Worm (Caenorhabditis elegans) whole organism, L4 larva: Measurements from ENCODE around the gene wdr-5.3.

Source experiments
- D1046.2 ChIP-seq: fragments of 200-800 bp; sonication (Bioruptor generic); IDR thresholded peaks from 2 replicates; pipeline ENCODE4 v1.3.6; 2022; ENCODE audit warnings: missing genetic modification characterization, missing compliant biosample characterization
- F26F4.8 ChIP-seq: fragments of 200-800 bp; sonication (Bioruptor generic); conservative IDR thresholded peaks from 2 replicates; pipeline ENCODE4 v1.3.6; 2022; ENCODE audit warnings: missing genetic modification characterization, missing compliant biosample characterization
- F37D6.2 ChIP-seq: sonication (generic microtip); optimal IDR thresholded peaks from 2 replicates; lab custom pipeline; 2016; ENCODE audit warnings: mild to moderate bottlenecking, missing genetic modification characterization, missing compliant biosample characterization
- R02D3.7 ChIP-seq: fragments of 150-350 bp; sonication (generic microtip); optimal IDR thresholded peaks from 3 replicates; lab custom pipeline; 2014; ENCODE audit warnings: missing biosample characterization, missing genetic modification characterization
- Y105C5A.15 ChIP-seq: fragments of 200-800 bp; sonication (Bioruptor generic); IDR thresholded peaks from 2 replicates; pipeline ENCODE4 v1.3.6; 2022; ENCODE audit warnings: missing genetic modification characterization, missing compliant biosample characterization
- Y48G9A.11 ChIP-seq: fragments of 200-800 bp; sonication (Bioruptor generic); IDR thresholded peaks from 2 replicates; pipeline ENCODE4 v1.3.6; 2022; ENCODE audit warnings: missing genetic modification reagents, missing genetic modification characterization, missing compliant biosample characterization
- Y5F2A.4 ChIP-seq: fragments of 200-800 bp; sonication (Bioruptor generic); optimal IDR thresholded peaks from 2 replicates; lab custom pipeline; 2018; ENCODE audit warnings: mild to moderate bottlenecking, missing genetic modification characterization, missing compliant biosample characterization
- ZK337.2 ChIP-seq: fragments of 200-800 bp; sonication (Bioruptor generic); IDR thresholded peaks from 2 replicates; pipeline ENCODE4 v1.3.6; 2022; ENCODE audit warnings: missing genetic modification reagents, missing genetic modification characterization, missing compliant biosample characterization
- aha-1 ChIP-seq: fragments of 150-350 bp; peaks from one replicate; lab custom pipeline; 2014; ENCODE audit warnings: missing biosample characterization, missing genetic modification characterization
- ceh-28 ChIP-seq: fragments of 150-350 bp; optimal IDR thresholded peaks from 2 replicates; lab custom pipeline; 2014; ENCODE audit warnings: missing biosample characterization, missing genetic modification reagents, missing genetic modification characterization
- ceh-82 ChIP-seq: sonication (generic microtip); optimal IDR thresholded peaks from 2 replicates; lab custom pipeline; 2017; ENCODE audit warnings: missing biosample characterization, missing genetic modification characterization
- ces-1 ChIP-seq: fragments of 150-350 bp; sonication (generic microtip); optimal IDR thresholded peaks from 4 replicates; lab custom pipeline; 2014; ENCODE audit warnings: missing biosample characterization, missing genetic modification reagents, missing genetic modification characterization
- ctbp-1 ChIP-seq: fragments of 200-800 bp; sonication (Bioruptor generic); IDR thresholded peaks from 2 replicates; pipeline ENCODE4 v1.3.6; 2022; ENCODE audit warnings: missing genetic modification reagents, missing genetic modification characterization, missing compliant biosample characterization
- daf-12 ChIP-seq: fragments of 150-350 bp; optimal IDR thresholded peaks from 2 replicates; lab custom pipeline; 2014; ENCODE audit warnings: missing biosample characterization, missing genetic modification reagents, missing genetic modification characterization
- daf-16 ChIP-seq, 3 experiments: sonication (generic microtip); optimal IDR thresholded peaks; 2 replicates each; lab custom pipeline; 2016 to 2017; ENCODE audit warnings: missing genetic modification characterization in 3 of 3, missing genetic modification reagents in 3 of 3, mild to moderate bottlenecking in 2 of 3, missing compliant biosample characterization in 2 of 3, missing biosample characterization in 1 of 3, moderate library complexity in 1 of 3
- duxl-1 ChIP-seq: sonication (generic microtip); optimal IDR thresholded peaks from 2 replicates; lab custom pipeline; 2016; ENCODE audit warnings: mild to moderate bottlenecking, missing genetic modification characterization, moderate library complexity, missing compliant biosample characterization; ENCODE audit not compliant: poor library complexity
- dve-1 ChIP-seq: sonication (generic microtip); optimal IDR thresholded peaks from 2 replicates; lab custom pipeline; 2017; ENCODE audit warnings: antibody characterized with exemption, mild to moderate bottlenecking, missing genetic modification characterization, missing compliant biosample characterization; ENCODE audit not compliant: insufficient read depth
- fkh-10 ChIP-seq: fragments of 150-350 bp; optimal IDR thresholded peaks from 2 replicates; lab custom pipeline; 2014; ENCODE audit warnings: missing biosample characterization, missing genetic modification reagents, missing genetic modification characterization
- hif-1 ChIP-seq, 2 experiments: sonication (generic microtip); optimal IDR thresholded peaks; 2 replicates each; lab custom pipeline; 2016 to 2017; ENCODE audit warnings: missing compliant biosample characterization in 2 of 2, missing genetic modification characterization in 2 of 2, missing genetic modification reagents in 2 of 2, missing genotype in 2 of 2, mild to moderate bottlenecking in 1 of 2
- hmg-1.1 ChIP-seq: fragments of 200-800 bp; sonication (Bioruptor generic); IDR thresholded peaks from 2 replicates; pipeline ENCODE4 v1.3.6; 2022; ENCODE audit warnings: missing genetic modification reagents, missing genetic modification characterization, missing compliant biosample characterization
- lin-39 ChIP-seq: fragments of 150-350 bp; optimal IDR thresholded peaks from 2 replicates; lab custom pipeline; 2014; ENCODE audit warnings: missing biosample characterization, missing genetic modification reagents, missing genetic modification characterization
- lir-3 ChIP-seq: sonication (generic microtip); optimal IDR thresholded peaks from 2 replicates; lab custom pipeline; 2016; ENCODE audit warnings: mild to moderate bottlenecking, missing genetic modification characterization, missing compliant biosample characterization
- madf-9 ChIP-seq: fragments of 200-800 bp; sonication (Bioruptor generic); conservative IDR thresholded peaks from 2 replicates; pipeline ENCODE4 v1.3.6; 2022; ENCODE audit warnings: missing genetic modification reagents, missing genetic modification characterization, missing compliant biosample characterization
- mes-2 ChIP-seq: sonication (generic microtip); optimal IDR thresholded peaks from 2 replicates; lab custom pipeline; 2016; ENCODE audit warnings: missing genotype, mild to moderate bottlenecking, missing genetic modification characterization, missing compliant biosample characterization; ENCODE audit not compliant: poor library complexity, severe bottlenecking
- nhr-10 ChIP-seq: fragments of 150-350 bp; optimal IDR thresholded peaks from 2 replicates; lab custom pipeline; 2014; ENCODE audit warnings: missing biosample characterization, missing genetic modification characterization
- nhr-111 ChIP-seq: fragments of 200-800 bp; sonication (Bioruptor generic); optimal IDR thresholded peaks from 2 replicates; lab custom pipeline; 2018; ENCODE audit warnings: mild to moderate bottlenecking, missing genetic modification characterization, missing compliant biosample characterization
- nhr-237 ChIP-seq: sonication (generic microtip); optimal IDR thresholded peaks from 2 replicates; lab custom pipeline; 2017; ENCODE audit warnings: missing biosample characterization, missing genetic modification characterization
- nhr-25 ChIP-seq: sonication (generic microtip); optimal IDR thresholded peaks from 2 replicates; lab custom pipeline; 2017; ENCODE audit warnings: missing genetic modification characterization, mild to moderate bottlenecking, missing compliant biosample characterization, antibody characterized with exemption, moderate library complexity, borderline replicate concordance; ENCODE audit not compliant: insufficient read depth
- nhr-42 ChIP-seq: fragments of 200-800 bp; sonication (Bioruptor generic); IDR thresholded peaks from 2 replicates; pipeline ENCODE4 v1.3.6; 2022; ENCODE audit warnings: missing genetic modification characterization, missing compliant biosample characterization
- nhr-6 ChIP-seq: fragments of 150-350 bp; optimal IDR thresholded peaks from 2 replicates; lab custom pipeline; 2014; ENCODE audit warnings: missing biosample characterization, missing genetic modification characterization
- nhr-77 ChIP-seq: fragments of 150-350 bp; optimal IDR thresholded peaks from 2 replicates; lab custom pipeline; 2014; ENCODE audit warnings: missing biosample characterization, missing genetic modification characterization
- php-3 ChIP-seq: fragments of 200-800 bp; sonication (Bioruptor generic); IDR thresholded peaks from 2 replicates; pipeline ENCODE4 v1.3.6; 2022; ENCODE audit warnings: missing genetic modification reagents, missing genetic modification characterization, missing compliant biosample characterization
- pqm-1 ChIP-seq: sonication (generic microtip); optimal IDR thresholded peaks from 2 replicates; lab custom pipeline; 2017; ENCODE audit warnings: missing biosample characterization, missing genetic modification characterization
- saeg-2 ChIP-seq: fragments of 200-800 bp; sonication (Bioruptor generic); IDR thresholded peaks from 2 replicates; pipeline ENCODE4 v1.3.6; 2022; ENCODE audit warnings: missing genetic modification reagents, missing genetic modification characterization, missing compliant biosample characterization
- set-16 ChIP-seq: fragments of 200-800 bp; sonication (Bioruptor generic); IDR thresholded peaks from 2 replicates; pipeline ENCODE4 v1.3.6; 2022; ENCODE audit warnings: missing genetic modification reagents, missing genetic modification characterization, missing compliant biosample characterization
- skn-1 ChIP-seq: fragments of 150-350 bp; optimal IDR thresholded peaks from 2 replicates; lab custom pipeline; 2014; ENCODE audit warnings: missing biosample characterization, missing genetic modification characterization
- snpc-4 ChIP-seq: fragments of 150-350 bp; optimal IDR thresholded peaks from 2 replicates; lab custom pipeline; 2014; ENCODE audit warnings: missing biosample characterization, missing genetic modification characterization
- spr-1 ChIP-seq: sonication (generic microtip); optimal IDR thresholded peaks from 2 replicates; lab custom pipeline; 2016; ENCODE audit warnings: mild to moderate bottlenecking, missing genetic modification characterization, missing compliant biosample characterization
- unc-39 ChIP-seq: sonication (generic microtip); optimal IDR thresholded peaks from 2 replicates; lab custom pipeline; 2017; ENCODE audit warnings: missing biosample characterization, missing genetic modification characterization
- unc-62 ChIP-seq, 3 experiments: fragments of 150-350 bp in 1 of 3; sonication (generic microtip); optimal IDR thresholded peaks in 2 of 3; peaks in 1 of 3; 1 replicate in 1 of 3; 2 replicates in 2 of 3; lab custom pipeline; 2014 to 2017; ENCODE audit warnings: missing biosample characterization in 3 of 3, missing genetic modification characterization in 3 of 3, missing genetic modification reagents in 3 of 3, missing genotype in 1 of 3
- vab-7 ChIP-seq: fragments of 200-800 bp; sonication (Bioruptor generic); IDR thresholded peaks from 2 replicates; pipeline ENCODE4 v1.3.6; 2022; ENCODE audit warnings: missing genetic modification reagents, missing genetic modification characterization, missing compliant biosample characterization
- ztf-7 ChIP-seq: fragments of 150-350 bp; optimal IDR thresholded peaks from 2 replicates; lab custom pipeline; 2014; ENCODE audit warnings: missing biosample characterization, missing genetic modification characterization

wdr-5.3 gene

DNA sequence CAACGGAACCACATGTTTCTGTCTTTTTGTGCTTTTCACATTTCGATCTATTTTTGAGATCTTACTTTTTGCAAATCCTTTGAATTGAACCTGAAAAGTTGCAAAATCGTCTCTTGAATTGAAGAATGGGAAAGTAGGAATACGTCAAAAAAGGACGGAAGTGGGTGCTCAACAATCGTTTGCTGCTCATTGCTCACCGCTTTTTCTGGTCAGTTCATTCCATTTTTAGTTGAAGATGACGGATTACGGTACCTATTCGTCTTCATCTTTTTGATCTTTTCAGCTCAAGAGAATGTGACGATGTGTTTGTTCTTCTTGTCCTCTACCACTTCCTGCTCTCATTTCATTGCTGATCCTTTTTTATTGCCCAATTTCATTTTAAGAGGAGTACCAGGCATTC, 41.7 kb upstream of the wdr-5.3 start, which contains the start of gene C05A2.4:
C05A2.4 (plus strand) TSS at position 301 of the 400 bp plus-strand sequence.
- no peak for TF ChIP-seq daf-12 (tag; lab: Kevin White, UChicago)
- TF ChIP-seq nhr-77: no peak
- no peak for TF ChIP-seq snpc-4 (tag; lab: Kevin White, UChicago)
- TF ChIP-seq dve-1 (tag; lab: Kevin White, UChicago): no peak
- no peak for TF ChIP-seq fkh-10 (GFP tag; lab: Kevin White, UChicago)
- no peak for TF ChIP-seq ceh-28 (tag; lab: Kevin White, UChicago)
- no peak for TF ChIP-seq hif-1 (tag; optimal IDR thresholded peaks at IDR 0.05; lab: Kevin White, UChicago)
- TF ChIP-seq pqm-1: no peak
- TF ChIP-seq nhr-25 (tag; lab: Kevin White, UChicago): no peak
- no peak for TF ChIP-seq nhr-42 (GFP tag; lab: Robert Waterston, UW)
- no peak for TF ChIP-seq nhr-111 (GFP tag; lab: Kevin White, UChicago)
- TF ChIP-seq nhr-6: no peak
- TF ChIP-seq unc-39 (tag; lab: Kevin White, UChicago): no peak
- TF ChIP-seq spr-1 (tag; lab: Kevin White, UChicago): no peak
- TF ChIP-seq daf-16 (GFP tag; optimal IDR thresholded peaks at IDR 0.05; lab: Kevin White, UChicago): no peak
- no peak for TF ChIP-seq daf-16 (tag; optimal IDR thresholded peaks at IDR 0.05; lab: Kevin White, UChicago)
- TF ChIP-seq php-3 (GFP tag; lab: Robert Waterston, UW): no peak
- no peak for TF ChIP-seq F26F4.8
- no peak for TF ChIP-seq nhr-10 (tag; lab: Kevin White, UChicago)
- no peak for TF ChIP-seq D1046.2 (GFP tag; lab: Robert Waterston, UW)
- TF ChIP-seq ces-1 (GFP tag; lab: Kevin White, UChicago): no peak

DNA sequence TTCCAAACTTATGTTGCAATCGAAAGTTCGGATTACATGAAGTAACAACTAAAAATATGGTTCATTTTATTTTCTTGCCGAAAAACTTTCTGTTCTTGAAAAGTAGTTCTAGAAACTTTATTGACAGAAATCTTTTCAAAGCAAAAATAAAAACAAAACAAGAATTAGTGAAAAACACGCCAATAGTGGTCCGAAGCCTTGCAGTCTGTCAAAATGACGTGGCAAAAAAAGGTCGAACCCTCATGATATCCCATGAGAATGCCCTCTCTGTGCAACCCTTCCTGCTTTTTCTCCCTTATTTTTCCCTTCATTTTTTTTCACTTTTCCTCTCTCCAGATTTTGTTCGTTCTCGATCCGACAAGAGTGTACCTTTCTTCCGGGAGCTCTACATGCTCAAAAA, 37.8 kb upstream of the wdr-5.3 start:
- TF ChIP-seq madf-9 (GFP tag; lab: Robert Waterston, UW) (no peak), lir-3 (no peak), unc-62 (GFP tag; optimal IDR thresholded peaks at IDR 0.05 in 1 of 2; lab: Kevin White, UChicago) (peak in 1 of 2 experiments; percentile 79), unc-62 (tag; optimal IDR thresholded peaks at IDR 0.05; lab: Kevin White, UChicago) (no peak), aha-1 (tag; lab: Kevin White, UChicago) (peak; percentile 52), nhr-237 (tag; lab: Kevin White, UChicago) (no peak), ztf-7 (tag; lab: Kevin White, UChicago) (no peak)

DNA sequence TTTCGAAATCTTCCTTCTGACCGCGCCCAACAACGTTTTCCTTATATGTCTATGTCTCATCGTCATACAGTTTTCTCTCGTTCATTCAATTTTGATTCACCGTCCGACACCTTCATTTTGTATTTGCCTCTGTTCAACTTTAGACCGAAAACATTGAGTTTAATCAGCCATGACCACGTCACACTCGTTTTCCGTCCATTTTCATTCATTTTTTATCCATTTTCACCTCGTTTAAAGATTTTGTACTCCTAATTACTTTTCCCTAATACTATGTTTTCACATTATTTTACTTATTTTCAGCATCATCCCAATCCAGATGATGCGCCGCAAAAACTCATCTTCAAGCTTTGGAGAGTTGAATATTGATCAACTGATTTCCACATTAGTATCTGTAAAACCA, 34.7 kb upstream of the wdr-5.3 start, which contains the start of gene pph-1:
pph-1 (plus strand) TSS at position 301 of the 400 bp plus-strand sequence.
- no peak for TF ChIP-seq vab-7 (GFP tag; lab: Robert Waterston, UW)
- TF ChIP-seq Y5F2A.4 (GFP tag; lab: Kevin White, UChicago): no peak
- no peak for TF ChIP-seq ZK337.2 (GFP tag; lab: Robert Waterston, UW)
- no peak for TF ChIP-seq saeg-2 (GFP tag; lab: Robert Waterston, UW)
- TF ChIP-seq Y105C5A.15 (GFP tag; lab: Robert Waterston, UW): no peak
- no peak for TF ChIP-seq nhr-237 (tag; lab: Kevin White, UChicago)
- no peak for TF ChIP-seq skn-1 (tag; lab: Kevin White, UChicago)
- TF ChIP-seq daf-12 (tag; lab: Kevin White, UChicago): no peak
- TF ChIP-seq R02D3.7 (tag; lab: Kevin White, UChicago): no peak
- no peak for TF ChIP-seq set-16 (GFP tag; lab: Robert Waterston, UW)
- no peak for TF ChIP-seq mes-2
- no peak for TF ChIP-seq Y48G9A.11 (GFP tag; lab: Robert Waterston, UW)
- TF ChIP-seq dve-1 (tag; lab: Kevin White, UChicago): no peak
- no peak for TF ChIP-seq duxl-1 (tag; lab: Kevin White, UChicago)
- TF ChIP-seq daf-16 (GFP tag; optimal IDR thresholded peaks at IDR 0.05; lab: Kevin White, UChicago): no peak
- no peak for TF ChIP-seq daf-16 (tag; optimal IDR thresholded peaks at IDR 0.05; lab: Kevin White, UChicago)
- TF ChIP-seq lin-39 (tag; lab: Kevin White, UChicago): no peak
- TF ChIP-seq hmg-1.1: no peak
- TF ChIP-seq ctbp-1 (GFP tag; lab: Robert Waterston, UW): no peak
- no peak for TF ChIP-seq ceh-82 (tag; lab: Kevin White, UChicago)
- no peak for TF ChIP-seq F37D6.2 (tag; lab: Kevin White, UChicago)
